Fruit fly (Drosophila melanogaster) whole organism, embryonic: Measurements from ENCODE around the gene CG7916.

Experiments used
- Atf-2 ChIP-seq: fragments of 200-800 bp; sonication (Bioruptor generic); optimal IDR thresholded peaks from 2 replicates; lab custom pipeline; 2016; ENCODE audit warnings: missing biosample characterization, missing genetic modification characterization
- Atf3 ChIP-seq: fragments of 200-800 bp; sonication (Bioruptor generic); optimal IDR thresholded peaks from 3 replicates; lab custom pipeline; 2016; ENCODE audit warnings: missing biosample characterization, missing genetic modification characterization
- Bteb2 ChIP-seq: fragments of 200-800 bp; sonication (Bioruptor generic); optimal IDR thresholded peaks from 2 replicates; lab custom pipeline; 2016; ENCODE audit warnings: missing biosample characterization, missing genetic modification characterization
- C15 ChIP-seq: fragments of 200-800 bp; sonication (Bioruptor generic); IDR thresholded peaks from 3 replicates; pipeline ENCODE4 v1.3.6; 2022; ENCODE audit warnings: missing biosample characterization, missing genetic modification characterization
- CG10959 ChIP-seq: fragments of 200-800 bp; sonication (Bioruptor generic); IDR thresholded peaks from 2 replicates; pipeline ENCODE4 v1.3.6; 2022; ENCODE audit warnings: missing biosample characterization, missing genetic modification characterization
- CG13287 ChIP-seq: fragments of 200-800 bp; sonication (Bioruptor generic); IDR thresholded peaks from 2 replicates; pipeline ENCODE4 v1.3.6; 2022; ENCODE audit warnings: missing biosample characterization, missing genetic modification characterization; ENCODE audit not compliant: partially characterized antibody
- CG13424 ChIP-seq: fragments of 200-800 bp; sonication (Bioruptor generic); optimal IDR thresholded peaks from 2 replicates; lab custom pipeline; 2019; ENCODE audit warnings: missing biosample characterization, mild to moderate bottlenecking, missing genetic modification characterization, moderate library complexity
- CG13624 ChIP-seq: fragments of 200-800 bp; sonication (Bioruptor generic); optimal IDR thresholded peaks from 2 replicates; lab custom pipeline; 2016; ENCODE audit warnings: missing biosample characterization, missing genetic modification characterization
- CG14667 ChIP-seq: fragments of 200-800 bp; sonication (Bioruptor generic); IDR thresholded peaks from 2 replicates; pipeline ENCODE4 v1.3.6; 2022; ENCODE audit warnings: missing biosample characterization, missing genetic modification characterization
- CG15011 ChIP-seq: fragments of 200-800 bp; sonication (Bioruptor generic); optimal IDR thresholded peaks from 3 replicates; lab custom pipeline; 2018; ENCODE audit warnings: missing biosample characterization, mild to moderate bottlenecking, missing genetic modification characterization
- CG15514 ChIP-seq: fragments of 200-800 bp; sonication (Bioruptor generic); optimal IDR thresholded peaks from 3 replicates; lab custom pipeline; 2017; ENCODE audit warnings: missing biosample characterization, missing genetic modification characterization, mild to moderate bottlenecking, moderate library complexity, missing genetic modification reagents
- CG17186 ChIP-seq: fragments of 200-800 bp; sonication (Bioruptor generic); optimal IDR thresholded peaks from 3 replicates; lab custom pipeline; 2017; ENCODE audit warnings: missing biosample characterization, missing genetic modification reagents, missing genetic modification characterization
- CG17385 ChIP-seq: fragments of 200-800 bp; sonication (Bioruptor generic); optimal IDR thresholded peaks from 3 replicates; lab custom pipeline; 2018; ENCODE audit warnings: missing biosample characterization, mild to moderate bottlenecking, missing genetic modification characterization
- CG17802 ChIP-seq: fragments of 200-800 bp; sonication (Bioruptor generic); optimal IDR thresholded peaks from 2 replicates; lab custom pipeline; 2018; ENCODE audit warnings: missing biosample characterization, mild to moderate bottlenecking, missing genetic modification characterization, moderate library complexity
- CG18011 ChIP-seq: fragments of 200-800 bp; sonication (Bioruptor generic); optimal IDR thresholded peaks from 2 replicates; lab custom pipeline; 2017; ENCODE audit warnings: missing biosample characterization, missing genetic modification characterization, mild to moderate bottlenecking, moderate library complexity, missing genotype
- CG2712 ChIP-seq: fragments of 200-800 bp; optimal IDR thresholded peaks from 3 replicates; lab custom pipeline; 2019; ENCODE audit warnings: missing biosample characterization, mild to moderate bottlenecking, missing genetic modification characterization, moderate library complexity
- CG32532 ChIP-seq: fragments of 200-800 bp; sonication (Bioruptor generic); IDR thresholded peaks from 2 replicates; pipeline ENCODE4 v1.3.6; 2022; ENCODE audit warnings: missing biosample characterization, missing genetic modification characterization
- CG33557 ChIP-seq: fragments of 200-800 bp; sonication (Bioruptor generic); optimal IDR thresholded peaks from 2 replicates; lab custom pipeline; 2019; ENCODE audit warnings: missing biosample characterization, mild to moderate bottlenecking, missing genetic modification characterization, moderate library complexity
- CG3726 ChIP-seq: fragments of 200-800 bp; sonication (Bioruptor generic); IDR thresholded peaks from 3 replicates; pipeline ENCODE4, ENCODE4 v1.3.6; 2022; ENCODE audit warnings: missing biosample characterization, missing genetic modification characterization
- CG4617 ChIP-seq: fragments of 200-800 bp; sonication (Bioruptor generic); optimal IDR thresholded peaks from 3 replicates; lab custom pipeline; 2016; ENCODE audit warnings: missing biosample characterization, missing genetic modification characterization, borderline replicate concordance
- CG9817 ChIP-seq: fragments of 200-800 bp; sonication (Bioruptor generic); optimal IDR thresholded peaks from 2 replicates; lab custom pipeline; 2018; ENCODE audit warnings: missing biosample characterization, mild to moderate bottlenecking, missing genetic modification characterization, moderate library complexity
- CoRest ChIP-seq: fragments of 200-800 bp; sonication (Bioruptor generic); optimal IDR thresholded peaks from 3 replicates; lab custom pipeline; 2018; ENCODE audit warnings: missing biosample characterization, mild to moderate bottlenecking, missing genetic modification characterization, moderate library complexity
- D19B ChIP-seq: fragments of 200-800 bp; sonication (Bioruptor generic); optimal IDR thresholded peaks from 2 replicates; lab custom pipeline; 2017; ENCODE audit warnings: missing biosample characterization, mild to moderate bottlenecking, missing genetic modification characterization
- Dek ChIP-seq: fragments of 200-800 bp; sonication (Bioruptor generic); optimal IDR thresholded peaks from 3 replicates; lab custom pipeline; 2019; ENCODE audit warnings: missing biosample characterization, mild to moderate bottlenecking, missing genetic modification characterization, moderate library complexity
- E2f2 ChIP-seq: fragments of 200-800 bp; sonication (Bioruptor generic); IDR thresholded peaks from 2 replicates; pipeline ENCODE4 v1.3.6; 2022; ENCODE audit warnings: missing biosample characterization, missing genetic modification characterization
- Gug ChIP-seq: fragments of 200-800 bp; sonication (Bioruptor generic); IDR thresholded peaks from 4 replicates; pipeline ENCODE4 v1.3.6; 2022; ENCODE audit warnings: missing biosample characterization, missing genetic modification characterization
- Med ChIP-seq: fragments of 200-800 bp; sonication (Bioruptor generic); peaks from one replicate; lab custom pipeline; 2016; ENCODE audit warnings: missing biosample characterization, missing genetic modification characterization, mild to moderate bottlenecking, inconsistent platforms, moderate library complexity
- Neu2 ChIP-seq: fragments of 200-800 bp; sonication (Bioruptor generic); optimal IDR thresholded peaks from 3 replicates; lab custom pipeline; 2016; ENCODE audit warnings: missing biosample characterization, missing genetic modification characterization, borderline replicate concordance
- Xbp1 ChIP-seq: fragments of 200-800 bp; sonication (Bioruptor generic); optimal IDR thresholded peaks from 3 replicates; lab custom pipeline; 2016; ENCODE audit warnings: missing biosample characterization, mild to moderate bottlenecking, missing genetic modification characterization
- amos ChIP-seq: fragments of 200-800 bp; sonication (Bioruptor generic); IDR thresholded peaks from 2 replicates; pipeline ENCODE4 v1.3.6; 2022; ENCODE audit warnings: missing biosample characterization, missing genetic modification characterization; ENCODE audit not compliant: partially characterized antibody
- ap ChIP-seq: fragments of 200-800 bp; sonication (Bioruptor generic); IDR thresholded peaks from 2 replicates; pipeline ENCODE4 v1.3.6; 2022; ENCODE audit warnings: missing biosample characterization, missing genetic modification characterization
- az2 ChIP-seq: fragments of 200-800 bp; sonication (Bioruptor generic); optimal IDR thresholded peaks from 3 replicates; lab custom pipeline; 2016; ENCODE audit warnings: missing biosample characterization, missing genetic modification characterization
- dan ChIP-seq: fragments of 200-800 bp; sonication (Bioruptor generic); IDR thresholded peaks from 2 replicates; pipeline ENCODE4 v1.3.6; 2022; ENCODE audit warnings: missing biosample characterization, missing genetic modification characterization
- en ChIP-seq: fragments of 200-800 bp; sonication (Bioruptor generic); optimal IDR thresholded peaks from 2 replicates; lab custom pipeline; 2016; ENCODE audit warnings: missing biosample characterization, missing genetic modification characterization
- gem ChIP-seq: fragments of 200-800 bp; sonication (Bioruptor generic); optimal IDR thresholded peaks from 2 replicates; lab custom pipeline; 2019; ENCODE audit warnings: missing biosample characterization, mild to moderate bottlenecking, missing genetic modification characterization, moderate library complexity
- kni ChIP-seq: fragments of 200-800 bp; sonication (Bioruptor generic); optimal IDR thresholded peaks from 3 replicates; lab custom pipeline; 2017; ENCODE audit warnings: mild to moderate bottlenecking, missing biosample characterization, missing genetic modification reagents, missing genetic modification characterization
- lmd ChIP-seq: fragments of 200-800 bp; sonication (Bioruptor generic); IDR thresholded peaks from 2 replicates; pipeline ENCODE4 v1.3.6; 2022; ENCODE audit warnings: missing biosample characterization, missing genetic modification characterization
- lola ChIP-seq, 3 experiments: fragments of >200 bp in 2 of 3; fragments of 200-800 bp in 1 of 3; sonication (Bioruptor generic) in 1 of 3; optimal IDR thresholded peaks; 2 replicates each; lab custom pipeline; 2017 to 2019; ENCODE audit warnings: missing biosample characterization in 3 of 3, missing genetic modification characterization in 3 of 3, mild to moderate bottlenecking in 1 of 3, moderate library complexity in 1 of 3
- lov ChIP-seq, 2 experiments: fragments of 200-800 bp in 1 of 2; fragments of >200 bp in 1 of 2; sonication (Bioruptor generic) in 1 of 2; IDR thresholded peaks in 1 of 2; optimal IDR thresholded peaks in 1 of 2; 2 replicates in 1 of 2; 3 replicates in 1 of 2; pipeline versions ENCODE4 v1.3.6 to Lab custom; 2017 to 2022; ENCODE audit warnings: missing biosample characterization in 1 of 2, missing genetic modification characterization in 1 of 2
- prd ChIP-seq, 3 experiments: fragments of >200 bp in 2 of 3; fragments of 200-800 bp in 1 of 3; sonication (Bioruptor generic) in 1 of 3; optimal IDR thresholded peaks in 2 of 3; IDR thresholded peaks in 1 of 3; 2 replicates in 2 of 3; 3 replicates in 1 of 3; pipeline versions ENCODE4 v1.3.6 to Lab custom; 2017 to 2022; ENCODE audit warnings: missing biosample characterization in 1 of 3, missing genetic modification characterization in 1 of 3
- sd ChIP-seq: fragments of 200-800 bp; sonication (Bioruptor generic); optimal IDR thresholded peaks from 3 replicates; lab custom pipeline; 2018; ENCODE audit warnings: missing biosample characterization, mild to moderate bottlenecking, missing genetic modification characterization, moderate library complexity
- slbo ChIP-seq: fragments of 200-800 bp; sonication (Bioruptor generic); IDR thresholded peaks from 2 replicates; pipeline ENCODE4 v1.3.6; 2022; ENCODE audit warnings: missing biosample characterization, missing genetic modification characterization
- stc ChIP-seq: fragments of 200-800 bp; sonication (Bioruptor generic); IDR thresholded peaks from 2 replicates; pipeline ENCODE4 v1.3.6; 2022; ENCODE audit warnings: missing biosample characterization, missing genetic modification characterization
- tio ChIP-seq: fragments of 200-800 bp; sonication (Bioruptor generic); optimal IDR thresholded peaks from 2 replicates; lab custom pipeline; 2017; ENCODE audit warnings: missing biosample characterization, missing genetic modification characterization, inconsistent platforms
- wor ChIP-seq: fragments of 200-800 bp; sonication (Bioruptor generic); IDR thresholded peaks from 2 replicates; pipeline ENCODE4 v1.3.6; 2022; ENCODE audit warnings: missing biosample characterization, missing genetic modification characterization
- zf30C ChIP-seq: fragments of 200-800 bp; sonication (Bioruptor generic); optimal IDR thresholded peaks from 3 replicates; lab custom pipeline; 2018; ENCODE audit warnings: missing biosample characterization, mild to moderate bottlenecking, missing genetic modification characterization

CG7916 gene

DNA sequence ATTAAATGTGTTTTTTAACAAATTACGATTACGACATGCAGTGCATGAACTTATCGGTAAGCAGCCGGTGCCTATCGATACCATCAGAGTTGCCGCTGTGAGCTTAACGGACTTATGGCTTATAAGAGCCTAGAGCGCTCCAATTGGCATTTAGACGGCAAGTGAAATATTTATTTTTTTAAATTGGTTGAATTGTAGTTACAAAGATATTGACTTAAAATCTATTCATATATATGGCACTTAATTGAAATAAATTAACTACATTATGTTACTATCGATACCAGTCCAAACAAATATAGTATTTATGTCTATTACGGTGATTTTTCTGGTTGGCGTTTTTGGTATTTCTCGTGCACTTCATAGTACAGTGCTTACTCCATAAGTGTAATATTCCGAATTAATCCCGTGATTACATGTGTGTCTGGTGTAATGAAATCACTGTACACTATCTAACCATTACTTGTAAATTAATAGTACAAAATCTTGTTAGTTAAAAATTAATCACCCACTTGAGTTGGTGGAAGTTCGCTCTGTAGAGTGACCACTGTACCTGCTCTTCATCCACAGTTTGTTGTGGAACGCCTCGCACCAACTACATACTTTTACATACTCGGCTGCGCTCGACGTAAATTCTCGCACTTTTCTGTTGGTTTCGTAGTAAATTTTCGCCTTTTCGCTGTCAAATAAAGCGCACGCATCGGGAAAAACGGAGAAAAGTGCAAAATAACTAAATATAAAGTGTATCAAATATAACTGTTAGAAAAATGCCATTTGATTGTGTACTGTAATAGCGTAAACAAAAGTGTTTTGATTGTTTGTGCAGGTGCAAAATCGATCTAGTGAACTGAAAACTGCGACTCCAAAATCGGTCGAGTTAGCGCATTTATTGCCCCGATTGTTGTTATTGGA is 11.3 kb upstream of the CG7916 start, which contains the start of the genes mRpS23 and CenG1A (continued):
- TF ChIP-seq CG9817 (tag; lab: Kevin White, UChicago), result peak; percentile 100
- TF ChIP-seq stc (GFP tag; lab: Robert Waterston, UW), result peak; percentile 100
- peak; percentile 60 for TF ChIP-seq zf30C
- no peak for TF ChIP-seq lov (optimal IDR thresholded peaks at IDR 0.05; lab: Kevin White, UChicago)
- peak; percentile 100 for TF ChIP-seq lov (GFP tag; IDR thresholded peaks at IDR 0.05; lab: Robert Waterston, UW)
- TF ChIP-seq dan (GFP tag; lab: Robert Waterston, UW), result peak; percentile 99
- TF ChIP-seq CG18011 (GFP tag; lab: Kevin White, UChicago), result peak; percentile 94
- peak; percentile 100 for TF ChIP-seq wor (GFP tag; lab: Robert Waterston, UW)
- TF ChIP-seq Neu2 (GFP tag; lab: Kevin White, UChicago), result peak; percentile 98
- peak; percentile 100 for TF ChIP-seq ap (GFP tag; lab: Robert Waterston, UW)
- peak; percentile 100 for TF ChIP-seq CG4617 (GFP tag; lab: Kevin White, UChicago)
- no peak for TF ChIP-seq prd (optimal IDR thresholded peaks at IDR 0.05; lab: Kevin White, UChicago)
- peak; percentile 100 for TF ChIP-seq prd (GFP tag; IDR thresholded peaks at IDR 0.05; lab: Robert Waterston, UW)
- peak; percentile 100 for TF ChIP-seq az2
- peak; percentile 99 for TF ChIP-seq CG15011 (GFP tag; lab: Kevin White, UChicago)
- peak; percentile 100 for TF ChIP-seq Xbp1 (GFP tag; lab: Kevin White, UChicago)
- peak; percentile 100 for TF ChIP-seq CG32532 (GFP tag; lab: Robert Waterston, UW)
- TF ChIP-seq tio (GFP tag; lab: Kevin White, UChicago), result no peak
- peak; percentile 99 for TF ChIP-seq CG33557 (GFP tag; lab: Kevin White, UChicago)
- peak; percentile 88 for TF ChIP-seq CG13287 (GFP tag; lab: Robert Waterston, UW)
- peak; percentile 100 for TF ChIP-seq Atf-2 (GFP tag; lab: Kevin White, UChicago)
- peak; percentile 100 for TF ChIP-seq Med (GFP tag; lab: Kevin White, UChicago)
- peak; percentile 100 for TF ChIP-seq CG17385 (GFP tag; lab: Kevin White, UChicago)
- peak; percentile 94 for TF ChIP-seq kni (GFP tag; lab: Kevin White, UChicago)
- peak; percentile 95 for TF ChIP-seq CG17802 (tag; lab: Kevin White, UChicago)
- TF ChIP-seq slbo (GFP tag; lab: Robert Waterston, UW), result peak; percentile 100
- TF ChIP-seq E2f2 (GFP tag; lab: Robert Waterston, UW), result peak; percentile 95
- peak; percentile 98 for TF ChIP-seq CG17186 (GFP tag; lab: Kevin White, UChicago)
- peak; percentile 64; the same call in 1 of the 2 replicates for TF ChIP-seq amos
- TF ChIP-seq CG14667 (GFP tag; lab: Robert Waterston, UW), result peak; percentile 100
- TF ChIP-seq Bteb2 (GFP tag; lab: Kevin White, UChicago), result peak; percentile 100
- peak; percentile 100 for TF ChIP-seq C15 (GFP tag; lab: Robert Waterston, UW)
- TF ChIP-seq CG15514 (GFP tag; lab: Kevin White, UChicago), result peak; percentile 96
- TF ChIP-seq CG2712 (tag; lab: Kevin White, UChicago), result peak; percentile 100
- TF ChIP-seq lola (GFP tag; optimal IDR thresholded peaks at IDR 0.05; lab: Kevin White, UChicago), result peak in 1 of 3 experiments; percentile 99
- TF ChIP-seq CG3726 (GFP tag; lab: Robert Waterston, UW), result peak; percentile 100
- TF ChIP-seq CG13424 (tag; lab: Kevin White, UChicago), result peak; percentile 100
- TF ChIP-seq CG13624 (GFP tag; lab: Kevin White, UChicago), result peak; percentile 100
- peak; percentile 100 for TF ChIP-seq Atf3 (GFP tag; lab: Kevin White, UChicago)
- peak; percentile 100 for TF ChIP-seq Gug (GFP tag; lab: Robert Waterston, UW)
- peak; percentile 100 for TF ChIP-seq CG10959 (GFP tag; lab: Robert Waterston, UW)
- peak; percentile 100 for TF ChIP-seq gem (tag; lab: Kevin White, UChicago)
- peak; percentile 100 for TF ChIP-seq Dek (tag; lab: Kevin White, UChicago)
- TF ChIP-seq sd (tag; lab: Kevin White, UChicago), result peak; percentile 99
- TF ChIP-seq D19B (GFP tag; lab: Kevin White, UChicago), result peak; percentile 98
- peak; percentile 100 for TF ChIP-seq lmd
- peak; percentile 100 for TF ChIP-seq en (GFP tag; lab: Kevin White, UChicago)
- peak; percentile 100 for TF ChIP-seq CoRest (tag; lab: Kevin White, UChicago)
